Worm (Caenorhabditis elegans): ENCODE data around the gene T09D3.3.

DNA sequence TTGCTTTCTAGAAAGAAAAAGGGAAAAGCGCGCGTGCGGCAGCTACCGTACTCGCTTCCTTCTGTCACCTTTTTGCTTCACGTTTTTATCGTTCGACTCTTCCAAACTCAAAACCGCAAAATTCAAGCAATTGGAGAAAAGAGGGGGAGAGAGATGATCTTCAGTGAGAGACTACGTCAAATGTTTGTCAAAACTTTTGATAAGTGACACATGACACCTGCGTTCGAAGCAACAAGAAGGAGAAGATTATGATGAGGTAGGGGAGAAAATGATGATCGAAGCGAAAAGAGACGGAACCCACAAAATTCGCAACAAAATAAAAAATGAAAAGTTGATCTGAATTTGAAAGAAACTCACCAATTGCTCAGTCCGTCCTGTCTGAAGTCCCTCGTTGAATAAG lies 31.0 kb downstream of the T09D3.3 start:
- TF ChIP-seq ama-1 (optimal IDR thresholded peaks at IDR 0.05) (no peak), scrt-1 (GFP tag; IDR thresholded peaks at IDR 0.05) (no peak), hmg-4 (GFP tag; optimal IDR thresholded peaks at IDR 0.05) (no peak), pes-1 (GFP tag; IDR thresholded peaks at IDR 0.05) (no peak), ceh-13 (GFP tag; optimal IDR thresholded peaks at IDR 0.05) (no peak), hnd-1 (tag; optimal IDR thresholded peaks at IDR 0.05) (no peak), hmbx-1 (tag; optimal IDR thresholded peaks at IDR 0.05) (no peak), tbx-37 (GFP tag; conservative IDR thresholded peaks at IDR 0.05) (no peak), ceh-36 (tag; optimal IDR thresholded peaks at IDR 0.05) (no peak), sea-1 (GFP tag; conservative IDR thresholded peaks at IDR 0.05) (no peak), F13C5.2 (tag; optimal IDR thresholded peaks at IDR 0.05) (no peak), B0310.2 (tag; optimal IDR thresholded peaks at IDR 0.05) (no peak)
